Fruit fly (Drosophila melanogaster) whole organism, embryonic: ENCODE results near the gene CG8765.
A peak's percentile ranks its signal among the peaks of the same experiment; 100 is the strongest.

Experiments used
- Adf1 ChIP-seq: fragments of 200-800 bp; sonication (Bioruptor generic); IDR thresholded peaks from 2 replicates; pipeline ENCODE4 v1.3.6; 2022; ENCODE audit warnings: missing biosample characterization, missing genetic modification characterization
- Asciz ChIP-seq: fragments of 200-800 bp; sonication (Bioruptor generic); optimal IDR thresholded peaks from 2 replicates; lab custom pipeline; 2017; ENCODE audit warnings: missing biosample characterization, mild to moderate bottlenecking, missing genetic modification characterization, missing genetic modification reagents
- Awh ChIP-seq: fragments of 200-800 bp; sonication (Bioruptor generic); IDR thresholded peaks from 2 replicates; pipeline ENCODE4, ENCODE4 v1.3.6; 2022; ENCODE audit warnings: missing biosample characterization, missing genetic modification characterization
- CG10654 ChIP-seq: fragments of 200-800 bp; sonication (Bioruptor generic); optimal IDR thresholded peaks from 2 replicates; lab custom pipeline; 2016; ENCODE audit warnings: missing biosample characterization, missing genetic modification characterization
- CG11093 ChIP-seq: fragments of 200-800 bp; sonication (Bioruptor generic); IDR thresholded peaks from 3 replicates; pipeline ENCODE4 v1.3.6; 2022; ENCODE audit warnings: missing biosample characterization, missing genetic modification characterization
- CG11695 ChIP-seq: fragments of 200-800 bp; sonication (Bioruptor generic); IDR thresholded peaks from 3 replicates; pipeline ENCODE4 v1.3.6; 2022; ENCODE audit warnings: missing biosample characterization, missing genetic modification characterization
- CG13287 ChIP-seq: fragments of 200-800 bp; sonication (Bioruptor generic); IDR thresholded peaks from 2 replicates; pipeline ENCODE4 v1.3.6; 2022; ENCODE audit warnings: missing biosample characterization, missing genetic modification characterization; ENCODE audit not compliant: partially characterized antibody
- CG14860 ChIP-seq: fragments of 200-800 bp; sonication (Bioruptor generic); IDR thresholded peaks from 3 replicates; pipeline ENCODE4 v1.3.6; 2022; ENCODE audit warnings: missing biosample characterization, missing genetic modification characterization; ENCODE audit not compliant: partially characterized antibody
- CG1602 ChIP-seq: fragments of 200-800 bp; sonication (Bioruptor generic); optimal IDR thresholded peaks from 3 replicates; lab custom pipeline; 2016; ENCODE audit warnings: missing biosample characterization, missing genetic modification characterization
- CG17385 ChIP-seq: fragments of 200-800 bp; sonication (Bioruptor generic); optimal IDR thresholded peaks from 3 replicates; lab custom pipeline; 2018; ENCODE audit warnings: missing biosample characterization, mild to moderate bottlenecking, missing genetic modification characterization
- CG17912 ChIP-seq: fragments of 200-800 bp; sonication (Bioruptor generic); optimal IDR thresholded peaks from 2 replicates; lab custom pipeline; 2018; ENCODE audit warnings: missing biosample characterization, mild to moderate bottlenecking, missing genetic modification characterization
- CG18764 ChIP-seq: fragments of 200-800 bp; sonication (Bioruptor generic); optimal IDR thresholded peaks from 3 replicates; lab custom pipeline; 2016; ENCODE audit warnings: missing biosample characterization, missing genetic modification characterization
- CG2875 ChIP-seq: fragments of 200-800 bp; sonication (Bioruptor generic); optimal IDR thresholded peaks from 2 replicates; lab custom pipeline; 2017; ENCODE audit warnings: missing biosample characterization, mild to moderate bottlenecking, missing genetic modification characterization, missing genetic modification reagents
- CG32532 ChIP-seq: fragments of 200-800 bp; sonication (Bioruptor generic); IDR thresholded peaks from 2 replicates; pipeline ENCODE4 v1.3.6; 2022; ENCODE audit warnings: missing biosample characterization, missing genetic modification characterization
- CG33557 ChIP-seq: fragments of 200-800 bp; sonication (Bioruptor generic); optimal IDR thresholded peaks from 2 replicates; lab custom pipeline; 2019; ENCODE audit warnings: missing biosample characterization, mild to moderate bottlenecking, missing genetic modification characterization, moderate library complexity
- CG7372 ChIP-seq: fragments of 200-800 bp; sonication (Bioruptor generic); IDR thresholded peaks from 2 replicates; pipeline ENCODE4 v1.3.6; 2022; ENCODE audit warnings: missing biosample characterization, missing genetic modification characterization
- CG8281 ChIP-seq: fragments of 200-800 bp; sonication (Bioruptor generic); optimal IDR thresholded peaks from 2 replicates; lab custom pipeline; 2018; ENCODE audit warnings: missing biosample characterization, mild to moderate bottlenecking, missing genetic modification characterization, moderate library complexity
- CG8359 ChIP-seq: fragments of 200-800 bp; sonication (Bioruptor generic); optimal IDR thresholded peaks from 2 replicates; lab custom pipeline; 2017; ENCODE audit warnings: missing biosample characterization, mild to moderate bottlenecking, missing genetic modification characterization, borderline replicate concordance
- CG8765 ChIP-seq: fragments of 200-800 bp; sonication (Bioruptor generic); IDR thresholded peaks from 2 replicates; pipeline ENCODE4 v1.3.6; 2022; ENCODE audit warnings: missing biosample characterization, missing genetic modification characterization
- Fer1 ChIP-seq: fragments of 200-800 bp; sonication (Bioruptor generic); optimal IDR thresholded peaks from 2 replicates; lab custom pipeline; 2017; ENCODE audit warnings: missing biosample characterization, mild to moderate bottlenecking, missing genetic modification characterization
- HHEX ChIP-seq: fragments of 200-800 bp; sonication (Bioruptor generic); optimal IDR thresholded peaks from 3 replicates; lab custom pipeline; 2017; ENCODE audit warnings: missing biosample characterization, mild to moderate bottlenecking, missing genetic modification characterization, missing genetic modification reagents
- HmgD ChIP-seq: fragments of 200-800 bp; sonication (Bioruptor generic); optimal IDR thresholded peaks from 3 replicates; lab custom pipeline; 2016; ENCODE audit warnings: missing biosample characterization, missing genetic modification characterization
- Med ChIP-seq: fragments of 200-800 bp; sonication (Bioruptor generic); peaks from one replicate; lab custom pipeline; 2016; ENCODE audit warnings: missing biosample characterization, missing genetic modification characterization, mild to moderate bottlenecking, inconsistent platforms, moderate library complexity
- Opbp ChIP-seq: fragments of 200-800 bp; sonication (Bioruptor generic); IDR thresholded peaks from 3 replicates; pipeline ENCODE4 v1.3.6; 2022; ENCODE audit warnings: missing biosample characterization, missing genetic modification characterization; ENCODE audit not compliant: partially characterized antibody
- Pdp1 ChIP-seq, 2 experiments: fragments of 200-800 bp; sonication (Bioruptor generic); optimal IDR thresholded peaks; 3 replicates each; lab custom pipeline; 2016; ENCODE audit warnings: missing biosample characterization in 2 of 2, missing genetic modification characterization in 2 of 2, mild to moderate bottlenecking in 1 of 2, moderate library complexity in 1 of 2
- Sox100B ChIP-seq: fragments of 200-800 bp; sonication (Bioruptor generic); optimal IDR thresholded peaks from 3 replicates; lab custom pipeline; 2018; ENCODE audit warnings: missing biosample characterization, mild to moderate bottlenecking, missing genetic modification characterization
- Ssrp ChIP-seq: fragments of 200-800 bp; sonication (Bioruptor generic); optimal IDR thresholded peaks from 2 replicates; lab custom pipeline; 2018; ENCODE audit warnings: missing biosample characterization, mild to moderate bottlenecking, missing genetic modification characterization, moderate library complexity
- abd-A ChIP-seq: fragments of 200-800 bp; sonication (Bioruptor generic); optimal IDR thresholded peaks from 3 replicates; lab custom pipeline; 2019; ENCODE audit warnings: missing biosample characterization, mild to moderate bottlenecking, missing genetic modification characterization, moderate library complexity
- amos ChIP-seq: fragments of 200-800 bp; sonication (Bioruptor generic); IDR thresholded peaks from 2 replicates; pipeline ENCODE4 v1.3.6; 2022; ENCODE audit warnings: missing biosample characterization, missing genetic modification characterization; ENCODE audit not compliant: partially characterized antibody
- ash1 ChIP-seq: fragments of 200-800 bp; sonication (Bioruptor generic); optimal IDR thresholded peaks from 2 replicates; lab custom pipeline; 2018; ENCODE audit warnings: missing biosample characterization, mild to moderate bottlenecking, missing genetic modification characterization
- chinmo ChIP-seq: fragments of 200-800 bp; sonication (Bioruptor generic); IDR thresholded peaks from 4 replicates; pipeline ENCODE4 v1.3.6; 2022; ENCODE audit warnings: missing biosample characterization, missing genetic modification characterization; ENCODE audit not compliant: partially characterized antibody
- ci ChIP-seq: fragments of 200-800 bp; sonication (Bioruptor generic); IDR thresholded peaks from 3 replicates; pipeline ENCODE4 v1.3.6; 2022; ENCODE audit warnings: missing biosample characterization, missing genetic modification characterization
- corto ChIP-seq: fragments of 200-800 bp; sonication (Bioruptor generic); optimal IDR thresholded peaks from 2 replicates; lab custom pipeline; 2016; ENCODE audit warnings: missing biosample characterization, mild to moderate bottlenecking, missing genetic modification characterization, moderate library complexity
- fd64A ChIP-seq: fragments of 200-800 bp; sonication (Bioruptor generic); optimal IDR thresholded peaks from 3 replicates; lab custom pipeline; 2018; ENCODE audit warnings: missing biosample characterization, mild to moderate bottlenecking, missing genetic modification characterization
- lab ChIP-seq: fragments of 200-800 bp; sonication (Bioruptor generic); optimal IDR thresholded peaks from 3 replicates; lab custom pipeline; 2017; ENCODE audit warnings: missing biosample characterization, missing genetic modification characterization, mild to moderate bottlenecking, moderate library complexity, missing genetic modification reagents
- mam ChIP-seq: fragments of 200-800 bp; sonication (Bioruptor generic); optimal IDR thresholded peaks from 3 replicates; lab custom pipeline; 2016; ENCODE audit warnings: missing biosample characterization, missing genetic modification characterization
- nom ChIP-seq: fragments of 200-800 bp; sonication (Bioruptor generic); optimal IDR thresholded peaks from 2 replicates; lab custom pipeline; 2017; ENCODE audit warnings: missing biosample characterization, missing genetic modification characterization, mild to moderate bottlenecking, moderate library complexity, missing genetic modification reagents
- oc ChIP-seq: fragments of 200-800 bp; sonication (Bioruptor generic); optimal IDR thresholded peaks from 2 replicates; lab custom pipeline; 2018; ENCODE audit warnings: missing biosample characterization, mild to moderate bottlenecking, missing genetic modification characterization, moderate library complexity
- pros ChIP-seq: fragments of 200-800 bp; sonication (Bioruptor generic); optimal IDR thresholded peaks from 3 replicates; lab custom pipeline; 2019; ENCODE audit warnings: missing biosample characterization, mild to moderate bottlenecking, missing genetic modification characterization, moderate library complexity
- sd ChIP-seq: fragments of 200-800 bp; sonication (Bioruptor generic); optimal IDR thresholded peaks from 3 replicates; lab custom pipeline; 2018; ENCODE audit warnings: missing biosample characterization, mild to moderate bottlenecking, missing genetic modification characterization, moderate library complexity
- sqz ChIP-seq: fragments of 200-800 bp; sonication (Bioruptor generic); optimal IDR thresholded peaks from 3 replicates; lab custom pipeline; 2018; ENCODE audit warnings: missing biosample characterization, mild to moderate bottlenecking, missing genetic modification characterization
- vvl ChIP-seq: fragments of 200-800 bp; sonication (Bioruptor generic); IDR thresholded peaks from 2 replicates; pipeline ENCODE4 v1.3.6; 2022; ENCODE audit warnings: missing biosample characterization, missing genetic modification characterization
- z ChIP-seq: fragments of 200-800 bp; sonication (Bioruptor generic); IDR thresholded peaks from 3 replicates; pipeline ENCODE4 v1.3.6; 2022; ENCODE audit warnings: missing biosample characterization, missing genetic modification characterization

Gene CG8765

DNA sequence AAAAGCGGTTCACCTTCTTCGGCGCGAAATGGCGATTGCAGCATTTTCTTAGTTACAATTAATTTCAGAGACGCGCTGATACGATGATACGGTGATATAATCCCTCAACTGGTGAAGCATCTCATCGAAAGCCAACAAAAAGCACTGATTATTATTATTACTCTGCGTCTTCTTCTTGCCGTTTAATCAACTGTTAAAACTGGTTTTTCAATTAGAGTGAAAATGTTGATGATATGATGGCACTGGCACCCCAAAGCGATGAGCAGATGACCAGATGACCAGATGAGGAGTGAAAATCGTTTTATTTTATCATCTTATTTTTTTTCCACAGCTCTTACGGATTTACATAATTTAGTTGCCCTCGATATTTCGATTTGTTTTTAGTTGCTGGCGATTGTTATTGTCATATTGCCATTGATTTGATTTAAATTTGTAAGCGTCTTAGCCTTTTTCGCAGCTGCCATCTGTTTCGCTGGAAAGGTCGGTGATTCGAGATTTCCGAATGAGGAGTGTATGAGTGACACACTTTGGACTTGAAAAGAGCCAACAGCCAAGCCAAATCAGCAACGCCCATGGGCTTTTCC is 10.3 kb upstream of the CG8765 start:
- TF ChIP-seq Asciz (GFP tag; lab: Kevin White, UChicago) (no peak), CG8359 (no peak), CG7372 (GFP tag; lab: Robert Waterston, UW) (0 out of 2 replicates have a peak, but pooled peaks have one; percentile 3), pros (peak; percentile 80), vvl (GFP tag; lab: Robert Waterston, UW) (peak; percentile 49; the same call in 1 of the 2 replicates), CG17385 (GFP tag; lab: Kevin White, UChicago) (peak; percentile 22), abd-A (tag; lab: Kevin White, UChicago) (peak; percentile 91), Pdp1 (GFP tag; optimal IDR thresholded peaks at IDR 0.05; lab: Kevin White, UChicago) (peak in 1 of 2 experiments; percentile 38), Awh (GFP tag; lab: Robert Waterston, UW) (peak; percentile 96), oc (peak; percentile 53), HmgD (GFP tag; lab: Kevin White, UChicago) (no peak), sd (peak; percentile 10), sqz (GFP tag; lab: Kevin White, UChicago) (peak; percentile 15), chinmo (GFP tag; lab: Robert Waterston, UW) (0 out of 4 replicates have a peak, but pooled peaks have one; percentile 73)

DNA sequence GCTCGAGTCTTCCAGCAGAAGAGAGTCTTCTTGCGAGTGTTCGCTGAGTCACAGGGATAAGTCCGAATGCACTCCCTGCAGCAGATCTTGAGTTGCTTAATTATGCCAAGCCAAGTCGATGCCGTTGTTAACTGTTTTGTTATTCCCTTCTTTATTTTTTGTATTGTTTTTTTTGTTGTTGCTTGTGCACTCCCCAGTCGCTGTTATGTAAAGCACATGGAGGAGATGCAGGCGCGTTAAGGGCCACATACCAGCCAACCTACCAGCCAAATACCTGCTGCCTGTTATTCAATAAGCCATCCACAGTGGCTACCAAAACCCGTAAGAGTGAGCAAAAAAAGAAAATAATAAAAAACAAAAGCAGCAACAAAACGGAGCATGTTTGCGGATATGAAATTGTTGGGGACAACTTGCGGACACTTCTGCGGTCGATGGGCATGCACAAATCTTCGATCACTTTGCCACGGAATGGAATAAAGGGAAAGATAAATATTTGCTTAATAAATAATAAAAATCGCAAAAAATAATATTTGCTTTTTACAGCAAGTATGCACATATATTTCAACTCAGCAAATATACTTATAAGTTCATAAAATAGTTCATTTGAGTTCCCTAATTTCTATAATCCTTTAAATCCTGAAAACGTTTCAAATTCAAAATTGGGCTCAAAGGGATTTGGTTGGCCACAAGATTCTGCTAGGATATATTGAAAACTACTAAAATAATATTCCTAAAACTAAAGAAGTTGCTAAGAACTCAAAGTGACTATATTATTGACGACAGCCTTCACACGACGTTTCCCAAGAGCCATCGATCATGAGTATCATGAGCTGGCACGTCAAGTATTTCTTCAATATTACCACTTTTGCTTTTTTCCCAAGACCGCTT is 9.2 kb upstream of the CG8765 start:
- TF ChIP-seq nom (GFP tag; lab: Kevin White, UChicago) (peak; percentile 43), CG2875 (GFP tag; lab: Kevin White, UChicago) (no peak), CG33557 (GFP tag; lab: Kevin White, UChicago) (no peak), sd (peak; percentile 35), ci (GFP tag; lab: Robert Waterston, UW) (no peak), fd64A (no peak), CG17912 (no peak), amos (GFP tag; lab: Robert Waterston, UW) (no peak), CG14860 (no peak), ash1 (no peak), mam (GFP tag; lab: Kevin White, UChicago) (no peak), CG18764 (GFP tag; lab: Kevin White, UChicago) (no peak), Ssrp (tag; lab: Kevin White, UChicago) (no peak), Med (GFP tag; lab: Kevin White, UChicago) (peak; percentile 32), Pdp1 (GFP tag; optimal IDR thresholded peaks at IDR 0.05; lab: Kevin White, UChicago) (peak in 1 of 2 experiments; percentile 42), CG8281 (tag; lab: Kevin White, UChicago) (no peak), oc (peak; percentile 5)
- TF ChIP-seq, all 482 proteins: peak for 5

DNA sequence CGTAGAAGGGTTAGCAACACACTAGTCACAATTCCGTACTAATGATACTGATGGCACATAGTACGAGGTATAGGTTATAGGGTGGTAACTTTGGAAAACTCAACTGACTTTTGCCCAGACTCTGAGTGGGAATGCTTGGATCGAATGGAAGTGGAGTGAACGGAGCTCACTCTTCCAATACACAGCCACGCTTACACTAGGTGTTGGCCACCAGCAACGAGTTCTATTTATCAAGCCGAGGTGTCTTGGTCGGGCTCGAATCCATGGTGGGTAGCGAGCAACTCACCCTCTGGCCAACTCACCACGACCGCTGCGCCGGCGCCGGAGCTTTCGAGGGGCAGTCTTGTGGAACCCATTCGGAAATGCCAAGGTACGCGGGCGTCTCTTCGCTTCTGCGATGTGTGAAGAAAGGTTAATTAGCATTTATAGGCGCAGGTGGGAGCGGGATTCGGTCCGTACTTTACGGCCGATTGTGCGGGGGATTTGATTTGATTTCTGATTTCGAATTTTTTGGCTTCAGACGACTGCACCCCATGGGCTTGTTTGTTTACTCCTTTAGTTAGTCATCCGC is 8.0 kb upstream of the CG8765 start, which contains the start of gene verm:
TSS of gene verm (minus strand) at position 204 of the 571 bp plus-strand sequence.
- TF ChIP-seq CG10654 (no peak), corto (no peak), z (GFP tag; lab: Robert Waterston, UW) (0 out of 3 replicates have a peak, but pooled peaks have one; percentile 27), chinmo (GFP tag; lab: Robert Waterston, UW) (0 out of 4 replicates have a peak, but pooled peaks have one; percentile 50), HHEX (GFP tag; lab: Kevin White, UChicago) (peak; percentile 24), CG11093 (GFP tag; lab: Robert Waterston, UW) (peak; percentile 17; the same call in 1 of the 3 replicates), Fer1 (GFP tag; lab: Kevin White, UChicago) (peak; percentile 5), CG11695 (no peak), CG1602 (GFP tag; lab: Kevin White, UChicago) (no peak), Adf1 (GFP tag; lab: Robert Waterston, UW) (peak; percentile 8; the same call in 1 of the 2 replicates), lab (GFP tag; lab: Kevin White, UChicago) (peak; percentile 19), Opbp (GFP tag; lab: Robert Waterston, UW) (0 out of 3 replicates have a peak, but pooled peaks have one; percentile 33), nom (GFP tag; lab: Kevin White, UChicago) (peak; percentile 49), CG13287 (GFP tag; lab: Robert Waterston, UW) (peak; percentile 18; the same call in 1 of the 2 replicates), Sox100B (GFP tag; lab: Kevin White, UChicago) (no peak), CG8765 (GFP tag; lab: Robert Waterston, UW) (peak; percentile 47; the same call in 1 of the 2 replicates), CG32532 (GFP tag; lab: Robert Waterston, UW) (peak; percentile 38; the same call in 1 of the 2 replicates)
